Worm (Caenorhabditis elegans): ENCODE measurements around the gene pck-1.

DNA sequence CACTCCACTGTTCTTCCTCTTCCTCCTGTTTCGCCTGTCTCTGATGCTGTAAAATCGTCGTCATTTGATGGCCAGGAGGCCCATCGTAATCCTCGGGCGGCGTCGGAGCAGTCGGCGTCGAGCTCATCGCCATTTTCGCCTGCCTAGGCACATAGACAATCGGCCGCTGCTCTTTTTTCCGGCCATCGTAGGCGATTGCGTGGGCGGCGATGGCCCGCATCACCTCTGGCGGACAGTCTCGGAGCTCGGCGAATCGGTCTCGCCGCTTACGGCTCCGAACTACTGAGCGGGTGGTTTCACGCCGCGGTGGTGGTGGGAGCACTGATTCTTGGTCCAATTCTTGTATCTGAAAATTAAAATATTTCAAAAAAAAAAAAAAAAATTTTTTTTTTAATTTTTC lies 6.0 kb upstream of the pck-1 start:
- TF ChIP-seq elt-1 (tag; optimal IDR thresholded peaks at IDR 0.05) (no peak), unc-62 (GFP tag; optimal IDR thresholded peaks at IDR 0.05) (no peak), blmp-1 (tag; optimal IDR thresholded peaks at IDR 0.05; ENCODE audit: insufficient read depth) (no peak), nhr-25 (tag; optimal IDR thresholded peaks at IDR 0.05) (no peak), ama-1 (optimal IDR thresholded peaks at IDR 0.05) (no peak), ztf-4 (tag; optimal IDR thresholded peaks at IDR 0.05) (no peak), lin-39 (tag; optimal IDR thresholded peaks at IDR 0.05) (no peak), zag-1 (tag; optimal IDR thresholded peaks at IDR 0.05) (no peak), mab-5 (tag; optimal IDR thresholded peaks at IDR 0.05) (no peak)

Data from whole organism, L2 larva.